Worm (Caenorhabditis elegans) whole organism, L2 larva: ENCODE measurements around the gene C45G9.11.

Experiments used
- C34F6.9 ChIP-seq: fragments of 150-350 bp; optimal IDR thresholded peaks from 2 replicates; lab custom pipeline; 2014; ENCODE audit warnings: missing biosample characterization, missing genetic modification characterization
- F13H6.1 ChIP-seq: sonication (generic microtip); optimal IDR thresholded peaks from 2 replicates; lab custom pipeline; 2016; ENCODE audit warnings: missing genetic modification characterization, missing compliant biosample characterization
- R02D3.7 ChIP-seq: fragments of 150-350 bp; optimal IDR thresholded peaks from 2 replicates; lab custom pipeline; 2014; ENCODE audit warnings: missing biosample characterization, missing genetic modification characterization
- Y55F3AM.14 ChIP-seq: fragments of 200-800 bp; sonication (Bioruptor generic); optimal IDR thresholded peaks from 2 replicates; lab custom pipeline; 2018; ENCODE audit warnings: mild to moderate bottlenecking, missing genetic modification characterization, missing compliant biosample characterization
- ZK546.5 ChIP-seq: sonication (generic microtip); optimal IDR thresholded peaks from 2 replicates; lab custom pipeline; 2017; ENCODE audit warnings: missing biosample characterization, missing genetic modification characterization
- alr-1 ChIP-seq: fragments of 150-350 bp; optimal IDR thresholded peaks from 2 replicates; lab custom pipeline; 2014; ENCODE audit warnings: missing biosample characterization, missing genetic modification characterization
- aly-2 ChIP-seq: fragments of 150-350 bp; optimal IDR thresholded peaks from 2 replicates; lab custom pipeline; 2014; ENCODE audit warnings: missing biosample characterization, missing genetic modification characterization
- ama-1 ChIP-seq: fragments of 150-350 bp; optimal IDR thresholded peaks from 2 replicates; lab custom pipeline; 2018; ENCODE audit warnings: inconsistent platforms
- blmp-1 ChIP-seq: sonication (generic microtip); optimal IDR thresholded peaks from 2 replicates; lab custom pipeline; 2017; ENCODE audit warnings: missing genetic modification characterization, mild to moderate bottlenecking, missing compliant biosample characterization, antibody characterized with exemption, moderate library complexity; ENCODE audit not compliant: insufficient read depth
- ceh-16 ChIP-seq: fragments of 150-350 bp; optimal IDR thresholded peaks from 2 replicates; lab custom pipeline; 2014; ENCODE audit warnings: missing biosample characterization, missing genetic modification characterization
- ceh-82 ChIP-seq: fragments of 150-350 bp; optimal IDR thresholded peaks from 2 replicates; lab custom pipeline; 2014; ENCODE audit warnings: missing biosample characterization, missing genetic modification characterization
- crh-2 ChIP-seq: sonication (generic microtip); optimal IDR thresholded peaks from 2 replicates; lab custom pipeline; 2017; ENCODE audit warnings: missing biosample characterization, missing genetic modification characterization
- dmd-4 ChIP-seq: sonication (generic microtip); optimal IDR thresholded peaks from 2 replicates; lab custom pipeline; 2017; ENCODE audit warnings: missing biosample characterization, missing genetic modification characterization
- egl-27 ChIP-seq: sonication (generic microtip); optimal IDR thresholded peaks from 3 replicates; lab custom pipeline; 2017; ENCODE audit warnings: missing biosample characterization, missing genetic modification reagents, missing genetic modification characterization
- elt-1 ChIP-seq: fragments of 150-350 bp; optimal IDR thresholded peaks from 2 replicates; lab custom pipeline; 2014; ENCODE audit warnings: missing biosample characterization, missing genetic modification characterization
- elt-3 ChIP-seq: sonication (generic microtip); optimal IDR thresholded peaks from 2 replicates; lab custom pipeline; 2017; ENCODE audit warnings: missing biosample characterization, missing genetic modification characterization
- fos-1 ChIP-seq: fragments of 150-350 bp; optimal IDR thresholded peaks from 2 replicates; lab custom pipeline; 2014; ENCODE audit warnings: missing biosample characterization, missing genetic modification characterization
- gmeb-1 ChIP-seq: fragments of 150-350 bp; optimal IDR thresholded peaks from 2 replicates; lab custom pipeline; 2014; ENCODE audit warnings: missing biosample characterization, missing genetic modification characterization
- lin-11 ChIP-seq: fragments of 150-350 bp; sonication (generic microtip); optimal IDR thresholded peaks from 2 replicates; lab custom pipeline; 2014; ENCODE audit warnings: missing biosample characterization, missing genetic modification characterization, inconsistent platforms, mixed read lengths
- lin-13 ChIP-seq: fragments of 150-350 bp; optimal IDR thresholded peaks from 2 replicates; lab custom pipeline; 2014; ENCODE audit warnings: missing biosample characterization, missing genetic modification reagents, missing genetic modification characterization
- lin-39 ChIP-seq: fragments of 150-350 bp; optimal IDR thresholded peaks from 2 replicates; lab custom pipeline; 2014; ENCODE audit warnings: missing biosample characterization, missing genetic modification reagents, missing genetic modification characterization
- lsy-2 ChIP-seq, 2 experiments: fragments of 150-350 bp in 1 of 2; sonication (generic microtip) in 1 of 2; optimal IDR thresholded peaks; 2 replicates each; lab custom pipeline; 2014 to 2017; ENCODE audit warnings: missing biosample characterization in 2 of 2, missing genetic modification characterization in 2 of 2
- mab-5 ChIP-seq: fragments of 150-350 bp; optimal IDR thresholded peaks from 2 replicates; lab custom pipeline; 2014; ENCODE audit warnings: missing biosample characterization, missing genetic modification characterization
- mbf-1 ChIP-seq: sonication (generic microtip); optimal IDR thresholded peaks from 2 replicates; lab custom pipeline; 2017; ENCODE audit warnings: missing biosample characterization, missing genetic modification characterization
- mdl-1 ChIP-seq, 2 experiments: fragments of 150-350 bp in 1 of 2; sonication (generic microtip) in 1 of 2; optimal IDR thresholded peaks; 2 replicates each; lab custom pipeline; 2017; ENCODE audit warnings: missing biosample characterization in 2 of 2, missing genetic modification characterization in 2 of 2
- nhr-10 ChIP-seq: sonication (generic microtip); optimal IDR thresholded peaks from 2 replicates; lab custom pipeline; 2017; ENCODE audit warnings: missing biosample characterization, missing genetic modification characterization
- nhr-11 ChIP-seq: fragments of 150-350 bp; optimal IDR thresholded peaks from 2 replicates; lab custom pipeline; 2014; ENCODE audit warnings: missing biosample characterization, missing genetic modification characterization
- nhr-12 ChIP-seq: fragments of 150-350 bp; optimal IDR thresholded peaks from 2 replicates; lab custom pipeline; 2014; ENCODE audit warnings: missing biosample characterization, missing genetic modification characterization
- nhr-129 ChIP-seq: fragments of 150-350 bp; optimal IDR thresholded peaks from 2 replicates; lab custom pipeline; 2014; ENCODE audit warnings: missing biosample characterization, missing genetic modification characterization
- nhr-21 ChIP-seq: fragments of 150-350 bp; optimal IDR thresholded peaks from 2 replicates; lab custom pipeline; 2014; ENCODE audit warnings: missing biosample characterization, missing genetic modification characterization
- nhr-23 ChIP-seq: fragments of 150-350 bp; optimal IDR thresholded peaks from 2 replicates; lab custom pipeline; 2014; ENCODE audit warnings: missing biosample characterization, missing genetic modification reagents, missing genetic modification characterization
- nhr-237 ChIP-seq: fragments of 150-350 bp; optimal IDR thresholded peaks from 2 replicates; lab custom pipeline; 2014; ENCODE audit warnings: missing biosample characterization, missing genetic modification characterization
- nhr-25 ChIP-seq: fragments of 150-350 bp; sonication (generic microtip); optimal IDR thresholded peaks from 3 replicates; lab custom pipeline; 2014; ENCODE audit warnings: missing biosample characterization, missing genetic modification characterization
- nhr-6 ChIP-seq: fragments of 150-350 bp; optimal IDR thresholded peaks from 2 replicates; lab custom pipeline; 2014; ENCODE audit warnings: missing biosample characterization, missing genetic modification characterization
- nhr-77 ChIP-seq: fragments of 150-350 bp; optimal IDR thresholded peaks from 2 replicates; lab custom pipeline; 2014; ENCODE audit warnings: missing biosample characterization, missing genetic modification characterization
- peb-1 ChIP-seq: fragments of 150-350 bp; optimal IDR thresholded peaks from 2 replicates; lab custom pipeline; 2014; ENCODE audit warnings: missing biosample characterization, missing genetic modification characterization
- sem-4 ChIP-seq: fragments of 150-350 bp; optimal IDR thresholded peaks from 2 replicates; lab custom pipeline; 2014; ENCODE audit warnings: missing biosample characterization, missing genetic modification reagents, missing genetic modification characterization
- skn-1 ChIP-seq: sonication (generic microtip); optimal IDR thresholded peaks from 2 replicates; lab custom pipeline; 2017; ENCODE audit warnings: missing biosample characterization, missing genetic modification characterization
- sma-3 ChIP-seq: sonication (generic microtip); optimal IDR thresholded peaks from 2 replicates; lab custom pipeline; 2016; ENCODE audit warnings: missing genetic modification reagents, missing genetic modification characterization, missing compliant biosample characterization
- sma-9 ChIP-seq, 2 experiments: fragments of 150-350 bp in 1 of 2; sonication (generic microtip) in 1 of 2; optimal IDR thresholded peaks; 2 replicates each; lab custom pipeline; 2014 to 2016; ENCODE audit warnings: missing genetic modification characterization in 2 of 2, mild to moderate bottlenecking in 1 of 2, missing biosample characterization in 1 of 2, missing compliant biosample characterization in 1 of 2, missing genetic modification reagents in 1 of 2, moderate library complexity in 1 of 2
- snpc-4 ChIP-seq: fragments of 150-350 bp; optimal IDR thresholded peaks from 2 replicates; lab custom pipeline; 2014; ENCODE audit warnings: missing biosample characterization, missing genetic modification characterization
- unc-39 ChIP-seq: fragments of 150-350 bp; optimal IDR thresholded peaks from 2 replicates; lab custom pipeline; 2014; ENCODE audit warnings: missing biosample characterization, missing genetic modification characterization
- unc-55 ChIP-seq: fragments of 150-350 bp; sonication (generic microtip); optimal IDR thresholded peaks from 3 replicates; lab custom pipeline; 2014; ENCODE audit warnings: missing biosample characterization, missing genetic modification reagents, missing genetic modification characterization
- unc-62 ChIP-seq: fragments of 150-350 bp; optimal IDR thresholded peaks from 2 replicates; lab custom pipeline; 2014; ENCODE audit warnings: missing biosample characterization, missing genetic modification reagents, missing genetic modification characterization
- ztf-1 ChIP-seq: fragments of 200-800 bp; sonication (Bioruptor generic); conservative IDR thresholded peaks from 2 replicates; pipeline ENCODE4 v1.3.6; 2022; ENCODE audit warnings: missing genetic modification characterization, missing compliant biosample characterization
- ztf-11 ChIP-seq: sonication (generic microtip); optimal IDR thresholded peaks from 2 replicates; lab custom pipeline; 2017; ENCODE audit warnings: missing biosample characterization, missing genetic modification characterization
- ztf-4 ChIP-seq: fragments of 150-350 bp; optimal IDR thresholded peaks from 2 replicates; lab custom pipeline; 2014; ENCODE audit warnings: missing biosample characterization, missing genetic modification characterization

Gene C45G9.11

ce11 chrIII:5027219-5027618, 41.3 kb downstream of the C45G9.11 start:
- no peak for TF ChIP-seq fos-1 (tag; lab: Kevin White, UChicago)
- TF ChIP-seq nhr-25 (tag; lab: Kevin White, UChicago), result peak; percentile 14
- TF ChIP-seq, all 48 proteins: peak for 1

- TF ChIP-seq fos-1 (tag; lab: Kevin White, UChicago) (no peak), ztf-11 (tag; lab: Kevin White, UChicago) (no peak), nhr-237 (tag; lab: Kevin White, UChicago) (no peak), lsy-2 (tag; optimal IDR thresholded peaks at IDR 0.05; lab: Kevin White, UChicago) (no peak), sem-4 (tag; lab: Kevin White, UChicago) (no peak), lin-11 (no peak), nhr-25 (tag; lab: Kevin White, UChicago) (no peak), peb-1 (tag; lab: Kevin White, UChicago) (no peak), ZK546.5 (tag; lab: Kevin White, UChicago) (no peak), aly-2 (tag; lab: Kevin White, UChicago) (no peak), ztf-1 (GFP tag; lab: Robert Waterston, UW) (no peak), unc-55 (no peak), dmd-4 (no peak), nhr-21 (tag; lab: Kevin White, UChicago) (no peak), nhr-129 (no peak), elt-3 (tag; lab: Kevin White, UChicago) (no peak), crh-2 (tag; lab: Kevin White, UChicago) (no peak), snpc-4 (no peak), unc-39 (tag; lab: Kevin White, UChicago) (no peak)
- TF ChIP-seq, all 48 proteins: peak for 0
Measured at ce11 chrIII:5026366-5026765, 42.2 kb downstream of the C45G9.11 start.

- TF ChIP-seq alr-1 (tag; lab: Kevin White, UChicago) (no peak), unc-39 (tag; lab: Kevin White, UChicago) (no peak), snpc-4 (no peak), Y55F3AM.14 (GFP tag; lab: Kevin White, UChicago) (peak; percentile 7), fos-1 (tag; lab: Kevin White, UChicago) (no peak), egl-27 (tag; lab: Kevin White, UChicago) (no peak), ztf-4 (peak; percentile 79), R02D3.7 (tag; lab: Kevin White, UChicago) (no peak), sma-9 (GFP tag; optimal IDR thresholded peaks at IDR 0.05; lab: Kevin White, UChicago) (no peak), sma-9 (tag; optimal IDR thresholded peaks at IDR 0.05; lab: Kevin White, UChicago) (no peak), lin-39 (tag; lab: Kevin White, UChicago) (no peak), ceh-82 (tag; lab: Kevin White, UChicago) (no peak), blmp-1 (tag; lab: Kevin White, UChicago) (no peak), elt-1 (tag; lab: Kevin White, UChicago) (no peak), peb-1 (tag; lab: Kevin White, UChicago) (no peak), nhr-129 (no peak), mab-5 (tag; lab: Kevin White, UChicago) (no peak), ZK546.5 (tag; lab: Kevin White, UChicago) (no peak), skn-1 (tag; lab: Kevin White, UChicago) (no peak), sem-4 (tag; lab: Kevin White, UChicago) (peak; percentile 47), gmeb-1 (tag; lab: Kevin White, UChicago) (peak; percentile 28), nhr-6 (no peak), F13H6.1 (tag; lab: Kevin White, UChicago) (peak; percentile 7), nhr-237 (tag; lab: Kevin White, UChicago) (no peak), nhr-10 (tag; lab: Kevin White, UChicago) (no peak), ztf-11 (tag; lab: Kevin White, UChicago) (no peak), nhr-23 (tag; lab: Kevin White, UChicago) (no peak), unc-55 (no peak), ztf-1 (GFP tag; lab: Robert Waterston, UW) (peak; percentile 93), lin-11 (no peak), lsy-2 (tag; optimal IDR thresholded peaks at IDR 0.05; lab: Kevin White, UChicago) (peak in 1 of 2 experiments; percentile 60), nhr-77 (no peak), C34F6.9 (peak; percentile 25), ama-1 (peak; percentile 83), elt-3 (tag; lab: Kevin White, UChicago) (no peak), mdl-1 (tag; optimal IDR thresholded peaks at IDR 0.05; lab: Kevin White, UChicago) (no peak), nhr-25 (tag; lab: Kevin White, UChicago) (no peak), sma-3 (GFP tag; lab: Kevin White, UChicago) (peak; percentile 44), unc-62 (GFP tag; lab: Kevin White, UChicago) (no peak), crh-2 (tag; lab: Kevin White, UChicago) (peak; percentile 26), nhr-12 (tag; lab: Kevin White, UChicago) (no peak), lin-13 (GFP tag; lab: Kevin White, UChicago) (peak; percentile 19), ceh-16 (tag; lab: Kevin White, UChicago) (no peak), aly-2 (tag; lab: Kevin White, UChicago) (no peak), nhr-21 (tag; lab: Kevin White, UChicago) (peak; percentile 2), nhr-11 (no peak), dmd-4 (no peak), mbf-1 (tag; lab: Kevin White, UChicago) (no peak)
Measured at ce11 chrIII:5025136-5025629, 43.3 kb downstream of the C45G9.11 start.
